Fruit fly (Drosophila melanogaster) whole organism, prepupa: ENCODE measurements around the gene CG10324.

Source experiments
- Blimp-1 ChIP-seq: fragments of 200-800 bp; sonication (Bioruptor generic); optimal IDR thresholded peaks from 3 replicates; lab custom pipeline; 2017; ENCODE audit warnings: missing biosample characterization, missing genetic modification characterization, mild to moderate bottlenecking, moderate library complexity, missing genetic modification reagents
- CG10631 ChIP-seq: fragments of 200-800 bp; sonication (Bioruptor generic); optimal IDR thresholded peaks from 2 replicates; lab custom pipeline; 2016; ENCODE audit warnings: missing biosample characterization, missing genetic modification characterization
- CG1621 ChIP-seq: fragments of 200-800 bp; sonication (Bioruptor generic); optimal IDR thresholded peaks from 3 replicates; lab custom pipeline; 2018; ENCODE audit warnings: missing biosample characterization, mild to moderate bottlenecking, missing genetic modification characterization
- CG3032 ChIP-seq: fragments of 200-800 bp; optimal IDR thresholded peaks from 2 replicates; lab custom pipeline; 2019; ENCODE audit warnings: missing biosample characterization, mild to moderate bottlenecking, missing genetic modification characterization, moderate library complexity
- CG32006 ChIP-seq: fragments of 200-800 bp; sonication (Bioruptor generic); optimal IDR thresholded peaks from 3 replicates; lab custom pipeline; 2017; ENCODE audit warnings: missing biosample characterization, mild to moderate bottlenecking, missing genetic modification characterization
- CG34406 ChIP-seq: fragments of 200-800 bp; sonication (Bioruptor generic); optimal IDR thresholded peaks from 3 replicates; lab custom pipeline; 2016; ENCODE audit warnings: missing biosample characterization, missing genetic modification characterization
- CG3919 ChIP-seq: fragments of 200-800 bp; sonication (Bioruptor generic); optimal IDR thresholded peaks from 3 replicates; lab custom pipeline; 2016; ENCODE audit warnings: missing biosample characterization, missing genetic modification characterization
- CG6163 ChIP-seq: fragments of 200-800 bp; sonication (Bioruptor generic); IDR thresholded peaks from 3 replicates; pipeline ENCODE4 v1.3.6; 2022; ENCODE audit warnings: missing biosample characterization, missing genetic modification characterization
- CG6792 ChIP-seq: fragments of 200-800 bp; sonication (Bioruptor generic); optimal IDR thresholded peaks from 3 replicates; lab custom pipeline; 2016; ENCODE audit warnings: missing biosample characterization, missing genetic modification characterization
- CG6854 ChIP-seq: fragments of 200-800 bp; sonication (Bioruptor generic); optimal IDR thresholded peaks from 2 replicates; lab custom pipeline; 2017; ENCODE audit warnings: missing biosample characterization, mild to moderate bottlenecking, missing genetic modification characterization
- CG8119 ChIP-seq: fragments of 200-800 bp; sonication (Bioruptor generic); IDR thresholded peaks from 3 replicates; pipeline ENCODE4 v1.3.6; 2022; ENCODE audit warnings: missing biosample characterization, missing genetic modification characterization
- CG8632 ChIP-seq: fragments of 200-800 bp; sonication (Bioruptor generic); optimal IDR thresholded peaks from 3 replicates; lab custom pipeline; 2016; ENCODE audit warnings: missing biosample characterization, missing genetic modification characterization
- Eip75B ChIP-seq: fragments of 200-800 bp; sonication (Bioruptor generic); optimal IDR thresholded peaks from 3 replicates; lab custom pipeline; 2016; ENCODE audit warnings: missing biosample characterization, missing genetic modification characterization
- Eip78C ChIP-seq: fragments of 200-800 bp; sonication (Bioruptor generic); peaks from one replicate; lab custom pipeline; 2016; ENCODE audit warnings: missing biosample characterization, missing genetic modification characterization
- Eip93F ChIP-seq: fragments of 200-800 bp; sonication (Bioruptor generic); optimal IDR thresholded peaks from 2 replicates; lab custom pipeline; 2016; ENCODE audit warnings: missing biosample characterization, mild to moderate bottlenecking, missing genetic modification characterization
- Ets21C ChIP-seq: fragments of 200-800 bp; sonication (Bioruptor generic); optimal IDR thresholded peaks from 3 replicates; lab custom pipeline; 2016; ENCODE audit warnings: missing biosample characterization, missing genetic modification characterization
- Hr4 ChIP-seq: fragments of 200-800 bp; sonication (Bioruptor generic); optimal IDR thresholded peaks from 3 replicates; lab custom pipeline; 2016; ENCODE audit warnings: missing biosample characterization, missing genetic modification characterization
- Met ChIP-seq: fragments of 200-800 bp; sonication (Bioruptor generic); optimal IDR thresholded peaks from 3 replicates; lab custom pipeline; 2016; ENCODE audit warnings: missing biosample characterization, missing genetic modification characterization
- OdsH ChIP-seq: fragments of 200-800 bp; sonication (Bioruptor generic); optimal IDR thresholded peaks from 3 replicates; lab custom pipeline; 2016; ENCODE audit warnings: missing biosample characterization, missing genetic modification characterization
- Smox ChIP-seq: fragments of 200-800 bp; sonication (Bioruptor generic); optimal IDR thresholded peaks from 3 replicates; lab custom pipeline; 2016; ENCODE audit warnings: missing biosample characterization, missing genetic modification characterization
- Sox102F ChIP-seq: fragments of 200-800 bp; sonication (Bioruptor generic); optimal IDR thresholded peaks from 2 replicates; lab custom pipeline; 2016; ENCODE audit warnings: missing biosample characterization, mild to moderate bottlenecking, missing genetic modification characterization
- achi ChIP-seq: fragments of 200-800 bp; sonication (Bioruptor generic); optimal IDR thresholded peaks from 3 replicates; lab custom pipeline; 2016; ENCODE audit warnings: missing biosample characterization, missing genetic modification characterization
- acj6 ChIP-seq: fragments of 200-800 bp; sonication (Bioruptor generic); optimal IDR thresholded peaks from 3 replicates; lab custom pipeline; 2016; ENCODE audit warnings: missing biosample characterization, missing genetic modification characterization
- cyc ChIP-seq: fragments of 200-800 bp; sonication (Bioruptor generic); optimal IDR thresholded peaks from 3 replicates; lab custom pipeline; 2016; ENCODE audit warnings: missing biosample characterization, missing genetic modification characterization
- dac ChIP-seq: fragments of 200-800 bp; sonication (Bioruptor generic); optimal IDR thresholded peaks from 2 replicates; lab custom pipeline; 2017; ENCODE audit warnings: missing biosample characterization, mild to moderate bottlenecking, missing genetic modification characterization
- dsx ChIP-seq: fragments of 200-800 bp; optimal IDR thresholded peaks from 3 replicates; lab custom pipeline; 2019; ENCODE audit warnings: missing biosample characterization, mild to moderate bottlenecking, missing genetic modification characterization, moderate library complexity; ENCODE audit not compliant: poor library complexity, severe bottlenecking
- fd59A ChIP-seq: fragments of 200-800 bp; sonication (Bioruptor generic); optimal IDR thresholded peaks from 2 replicates; lab custom pipeline; 2017; ENCODE audit warnings: missing biosample characterization, mild to moderate bottlenecking, missing genetic modification characterization, missing genetic modification reagents
- fkh ChIP-seq: fragments of 200-800 bp; sonication (Bioruptor generic); optimal IDR thresholded peaks from 3 replicates; lab custom pipeline; 2017; ENCODE audit warnings: missing biosample characterization, mild to moderate bottlenecking, missing genetic modification characterization, moderate library complexity
- lz ChIP-seq: fragments of 200-800 bp; sonication (Bioruptor generic); optimal IDR thresholded peaks from 3 replicates; lab custom pipeline; 2016; ENCODE audit warnings: missing biosample characterization, missing genetic modification characterization
- net ChIP-seq: fragments of 200-800 bp; sonication (Bioruptor generic); optimal IDR thresholded peaks from 3 replicates; lab custom pipeline; 2016; ENCODE audit warnings: missing biosample characterization, missing genetic modification characterization
- pdm3 ChIP-seq: fragments of 200-800 bp; sonication (Bioruptor generic); optimal IDR thresholded peaks from 3 replicates; lab custom pipeline; 2016; ENCODE audit warnings: missing biosample characterization, missing genetic modification characterization
- salr ChIP-seq, 2 experiments: fragments of 200-800 bp; sonication (Bioruptor generic); optimal IDR thresholded peaks; 3 replicates each; lab custom pipeline; 2016 to 2018; ENCODE audit warnings: missing biosample characterization in 2 of 2, missing genetic modification characterization in 2 of 2, mild to moderate bottlenecking in 1 of 2
- vri ChIP-seq: fragments of 200-800 bp; sonication (Bioruptor generic); optimal IDR thresholded peaks from 3 replicates; lab custom pipeline; 2016; ENCODE audit warnings: missing biosample characterization, mild to moderate bottlenecking, missing genetic modification characterization

CG10324 gene

DNA sequence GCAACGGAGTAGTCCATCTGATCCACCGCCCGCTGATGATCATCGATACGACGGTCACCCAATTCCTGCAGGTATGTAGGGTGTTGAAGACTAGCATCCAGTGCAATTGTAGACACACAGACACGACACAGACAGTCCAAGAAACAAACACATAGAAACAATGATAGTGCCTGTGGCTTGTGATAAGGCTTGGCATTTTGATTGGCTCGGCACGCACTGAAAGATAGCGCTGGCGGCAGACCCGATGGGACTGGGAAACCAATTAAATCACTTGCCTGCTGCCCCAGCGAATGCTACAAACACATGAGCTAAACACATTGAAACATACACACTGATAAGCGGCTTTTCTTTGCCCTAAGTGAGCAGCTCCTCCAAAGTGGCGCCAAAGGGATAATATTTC is 14.1 kb downstream of the CG10324 start:
- TF ChIP-seq Sox102F (GFP tag; lab: Kevin White, UChicago) (no peak), achi (GFP tag; lab: Kevin White, UChicago) (no peak), CG10631 (GFP tag; lab: Kevin White, UChicago) (no peak), fd59A (GFP tag; lab: Kevin White, UChicago) (no peak)
- TF ChIP-seq, all 60 proteins: peak for 0

- TF ChIP-seq CG6854 (GFP tag; lab: Kevin White, UChicago) = no peak
- TF ChIP-seq CG8632 = no peak
- TF ChIP-seq CG32006 (GFP tag; lab: Kevin White, UChicago) = no peak
- no peak for TF ChIP-seq CG6792 (GFP tag; lab: Kevin White, UChicago)
- TF ChIP-seq CG3032 (tag; lab: Kevin White, UChicago) = no peak
- TF ChIP-seq dsx (GFP tag; lab: Kevin White, UChicago) = no peak
- no peak for TF ChIP-seq Eip93F (GFP tag; lab: Kevin White, UChicago)
- TF ChIP-seq cyc (GFP tag; lab: Kevin White, UChicago) = no peak
- TF ChIP-seq Hr4 = no peak
- no peak for TF ChIP-seq OdsH (GFP tag; lab: Kevin White, UChicago)
- TF ChIP-seq Met (GFP tag; lab: Kevin White, UChicago) = no peak
- TF ChIP-seq vri = no peak
- TF ChIP-seq net (GFP tag; lab: Kevin White, UChicago) = no peak
- no peak for TF ChIP-seq CG3919 (GFP tag; lab: Kevin White, UChicago)
- TF ChIP-seq Smox = no peak
- TF ChIP-seq, all 60 proteins: peak for 0
Measured at dm6 chr3R:16630564-16630963, 16.2 kb downstream of the CG10324 start.

DNA sequence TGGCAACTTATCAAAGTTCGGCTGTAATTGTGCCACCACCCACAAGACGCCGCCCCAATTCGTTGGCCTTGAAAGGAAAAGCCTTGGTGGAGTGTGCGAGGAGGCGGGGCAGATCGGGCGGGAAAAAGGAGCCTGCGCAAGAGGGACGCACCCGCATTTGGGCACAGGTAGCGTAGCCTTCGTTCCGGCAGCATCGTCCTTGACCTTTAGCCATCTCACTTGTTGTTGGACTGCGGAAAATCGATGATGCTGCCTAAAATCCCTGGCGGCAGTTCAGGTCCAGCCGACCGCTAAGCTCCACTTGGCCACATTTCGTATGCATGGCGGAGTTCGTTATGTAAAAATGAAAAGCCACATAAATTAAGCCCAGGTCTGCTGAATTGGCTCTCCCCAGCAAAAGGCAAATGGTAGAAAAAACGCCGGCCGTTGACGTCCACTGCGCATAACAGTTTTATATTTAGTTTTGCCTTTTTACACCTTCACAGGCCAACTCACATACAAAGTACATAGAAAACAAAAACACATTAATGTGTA is 19.8 kb downstream of the CG10324 start:
- TF ChIP-seq CG32006 (GFP tag; lab: Kevin White, UChicago) (no peak), fkh (GFP tag; lab: Kevin White, UChicago) (peak; percentile 51)

- TF ChIP-seq salr (GFP tag; optimal IDR thresholded peaks at IDR 0.05; lab: Kevin White, UChicago) (no peak), Eip78C (GFP tag; lab: Kevin White, UChicago) (peak; percentile 46), cyc (GFP tag; lab: Kevin White, UChicago) (no peak), CG6792 (GFP tag; lab: Kevin White, UChicago) (no peak), lz (no peak), dac (GFP tag; lab: Kevin White, UChicago) (no peak), CG8119 (peak; percentile 33; the same call in 1 of the 3 replicates), CG6163 (GFP tag; lab: Robert Waterston, UW) (0 out of 3 replicates have a peak, but pooled peaks have one; percentile 29), CG34406 (no peak), acj6 (GFP tag; lab: Kevin White, UChicago) (no peak), CG1621 (tag; lab: Kevin White, UChicago) (peak; percentile 26), Blimp-1 (GFP tag; lab: Kevin White, UChicago) (no peak), Ets21C (GFP tag; lab: Kevin White, UChicago) (no peak), Eip75B (GFP tag; lab: Kevin White, UChicago) (no peak), pdm3 (GFP tag; lab: Kevin White, UChicago) (no peak)
Measured at dm6 chr3R:16625844-16626430, 20.9 kb downstream of the CG10324 start.
